Worm (Caenorhabditis elegans) whole organism, L1 larva: ENCODE data around the gene cyp-33C12.

Experiments
- C04F5.9 ChIP-seq: sonication (generic microtip); optimal IDR thresholded peaks from 2 replicates; lab custom pipeline; 2016; ENCODE audit warnings: missing genetic modification characterization, missing compliant biosample characterization
- C16A3.4 ChIP-seq: fragments of 150-350 bp; optimal IDR thresholded peaks from 2 replicates; lab custom pipeline; 2014; ENCODE audit warnings: missing biosample characterization, missing genetic modification characterization
- C34B4.2 ChIP-seq: sonication (generic microtip); optimal IDR thresholded peaks from 2 replicates; lab custom pipeline; 2017; ENCODE audit warnings: mild to moderate bottlenecking, missing genetic modification characterization, missing compliant biosample characterization
- alr-1 ChIP-seq: fragments of 200-800 bp; sonication (Bioruptor generic); optimal IDR thresholded peaks from 2 replicates; lab custom pipeline; 2018; ENCODE audit warnings: borderline replicate concordance, mild to moderate bottlenecking, missing genetic modification characterization, missing compliant biosample characterization
- ama-1 ChIP-seq: fragments of 150-350 bp; optimal IDR thresholded peaks from 2 replicates; lab custom pipeline; 2014
- blmp-1 ChIP-seq: fragments of 150-350 bp; optimal IDR thresholded peaks from 2 replicates; lab custom pipeline; 2014; ENCODE audit warnings: missing biosample characterization, missing genetic modification characterization
- ceh-88 ChIP-seq: fragments of 200-800 bp; sonication (Bioruptor generic); IDR thresholded peaks from 2 replicates; pipeline ENCODE4 v1.3.6; 2022; ENCODE audit warnings: missing genetic modification characterization, missing compliant biosample characterization
- dpl-1 ChIP-seq, 3 experiments: fragments of 150-350 bp in 2 of 3; sonication (generic microtip) in 1 of 3; optimal IDR thresholded peaks; 2 replicates each; lab custom pipeline; 2014 to 2017; ENCODE audit warnings: missing biosample characterization in 3 of 3, missing genetic modification characterization in 3 of 3, missing genetic modification reagents in 3 of 3
- dsc-1 ChIP-seq: sonication (generic microtip); optimal IDR thresholded peaks from 2 replicates; lab custom pipeline; 2016; ENCODE audit warnings: mild to moderate bottlenecking, missing genetic modification characterization, missing compliant biosample characterization
- efl-1 ChIP-seq, 4 experiments: fragments of 150-350 bp; optimal IDR thresholded peaks in 3 of 4; peaks in 1 of 4; 1 replicate in 1 of 4; 2 replicates in 3 of 4; lab custom pipeline; 2014; ENCODE audit warnings: missing biosample characterization in 2 of 4, missing genetic modification characterization in 2 of 4, missing genetic modification reagents in 2 of 4
- efl-3 ChIP-seq: fragments of 200-800 bp; sonication (Bioruptor generic); optimal IDR thresholded peaks from 2 replicates; lab custom pipeline; 2018; ENCODE audit warnings: mild to moderate bottlenecking, missing genetic modification characterization, missing compliant biosample characterization
- elt-3 ChIP-seq, 6 experiments: fragments of 150-350 bp in 1 of 6; sonication (generic microtip); optimal IDR thresholded peaks; 2 replicates each; lab custom pipeline; 2017 to 2018; ENCODE audit warnings: missing biosample characterization in 6 of 6, missing genetic modification characterization in 6 of 6, inconsistent platforms in 1 of 6
- ets-5 ChIP-seq: fragments of 200-800 bp; sonication (Bioruptor generic); IDR thresholded peaks from 2 replicates; pipeline ENCODE4 v1.3.6; 2022; ENCODE audit warnings: missing genetic modification characterization, missing compliant biosample characterization
- fkh-10 ChIP-seq: sonication (generic microtip); optimal IDR thresholded peaks from 2 replicates; lab custom pipeline; 2017; ENCODE audit warnings: missing biosample characterization, missing genetic modification reagents, missing genetic modification characterization
- hlh-17 ChIP-seq: fragments of 200-800 bp; sonication (Bioruptor generic); optimal IDR thresholded peaks from 2 replicates; lab custom pipeline; 2018; ENCODE audit warnings: missing genetic modification characterization, mild to moderate bottlenecking, missing compliant biosample characterization, moderate library complexity, borderline replicate concordance
- lin-13 ChIP-seq: fragments of 150-350 bp; optimal IDR thresholded peaks from 2 replicates; lab custom pipeline; 2014; ENCODE audit warnings: missing biosample characterization, missing genetic modification reagents, missing genetic modification characterization
- lin-35 ChIP-seq, 2 experiments: fragments of 150-350 bp; optimal IDR thresholded peaks; 2 replicates each; lab custom pipeline; 2014; ENCODE audit warnings: missing biosample characterization in 2 of 2, missing genetic modification characterization in 2 of 2, missing genetic modification reagents in 2 of 2
- lin-39 ChIP-seq: fragments of 150-350 bp; optimal IDR thresholded peaks from 2 replicates; lab custom pipeline; 2014; ENCODE audit warnings: missing biosample characterization, missing genetic modification reagents, missing genetic modification characterization
- lir-3 ChIP-seq: sonication (generic microtip); optimal IDR thresholded peaks from 2 replicates; lab custom pipeline; 2016; ENCODE audit warnings: mild to moderate bottlenecking, missing genetic modification characterization, moderate library complexity, missing compliant biosample characterization; ENCODE audit not compliant: poor library complexity
- lsy-2 ChIP-seq, 2 experiments: fragments of 150-350 bp; optimal IDR thresholded peaks; 2 replicates each; lab custom pipeline; 2014; ENCODE audit warnings: missing biosample characterization in 2 of 2, missing genetic modification characterization in 2 of 2
- mdl-1 ChIP-seq, 2 experiments: fragments of 150-350 bp; optimal IDR thresholded peaks; 2 replicates each; lab custom pipeline; 2014 to 2017; ENCODE audit warnings: missing biosample characterization in 2 of 2, missing genetic modification characterization in 2 of 2, inconsistent platforms in 1 of 2
- nhr-11 ChIP-seq: fragments of 150-350 bp; optimal IDR thresholded peaks from 2 replicates; lab custom pipeline; 2014; ENCODE audit warnings: missing biosample characterization, missing genetic modification characterization
- nhr-47 ChIP-seq: sonication (generic microtip); optimal IDR thresholded peaks from 2 replicates; lab custom pipeline; 2016; ENCODE audit warnings: mild to moderate bottlenecking, missing genetic modification characterization, moderate library complexity, missing compliant biosample characterization
- pag-3 ChIP-seq: sonication (generic microtip); optimal IDR thresholded peaks from 2 replicates; lab custom pipeline; 2017; ENCODE audit warnings: missing genetic modification characterization, mild to moderate bottlenecking, missing compliant biosample characterization, antibody characterized with exemption, borderline replicate concordance; ENCODE audit not compliant: insufficient read depth
- skn-1 ChIP-seq: fragments of 150-350 bp; optimal IDR thresholded peaks from 2 replicates; lab custom pipeline; 2014; ENCODE audit warnings: missing biosample characterization, missing genetic modification characterization
- snu-23 ChIP-seq: sonication (generic microtip); optimal IDR thresholded peaks from 2 replicates; lab custom pipeline; 2016; ENCODE audit warnings: missing genetic modification characterization, missing compliant biosample characterization
- sox-4 ChIP-seq: sonication (generic microtip); optimal IDR thresholded peaks from 2 replicates; lab custom pipeline; 2016; ENCODE audit warnings: missing genetic modification characterization, missing compliant biosample characterization
- sup-37 ChIP-seq: fragments of 200-800 bp; sonication (Bioruptor generic); optimal IDR thresholded peaks from 2 replicates; lab custom pipeline; 2018; ENCODE audit warnings: mild to moderate bottlenecking, missing genetic modification characterization, missing compliant biosample characterization
- swsn-7 ChIP-seq: sonication (generic microtip); optimal IDR thresholded peaks from 2 replicates; lab custom pipeline; 2016; ENCODE audit warnings: missing genetic modification characterization, missing compliant biosample characterization
- unc-30 ChIP-seq: sonication (generic microtip); optimal IDR thresholded peaks from 2 replicates; lab custom pipeline; 2017; ENCODE audit warnings: missing biosample characterization, missing genetic modification characterization
- unc-62 ChIP-seq: fragments of 150-350 bp; optimal IDR thresholded peaks from 2 replicates; lab custom pipeline; 2014; ENCODE audit warnings: missing biosample characterization, missing genetic modification reagents, missing genetic modification characterization
- unc-98 ChIP-seq: fragments of 200-800 bp; sonication (Bioruptor generic); IDR thresholded peaks from 2 replicates; pipeline ENCODE4 v1.3.6; 2022; ENCODE audit warnings: missing genetic modification characterization, missing compliant biosample characterization
- vab-15 ChIP-seq: sonication (generic microtip); optimal IDR thresholded peaks from 2 replicates; lab custom pipeline; 2017; ENCODE audit warnings: missing genotype, mild to moderate bottlenecking, missing genetic modification characterization, missing compliant biosample characterization
- xbp-1 ChIP-seq: sonication (generic microtip); optimal IDR thresholded peaks from 2 replicates; lab custom pipeline; 2016; ENCODE audit warnings: missing genetic modification characterization, missing compliant biosample characterization
- ztf-4 ChIP-seq: fragments of 150-350 bp; optimal IDR thresholded peaks from 2 replicates; lab custom pipeline; 2014; ENCODE audit warnings: missing biosample characterization, missing genetic modification characterization

The cyp-33C12 gene

DNA sequence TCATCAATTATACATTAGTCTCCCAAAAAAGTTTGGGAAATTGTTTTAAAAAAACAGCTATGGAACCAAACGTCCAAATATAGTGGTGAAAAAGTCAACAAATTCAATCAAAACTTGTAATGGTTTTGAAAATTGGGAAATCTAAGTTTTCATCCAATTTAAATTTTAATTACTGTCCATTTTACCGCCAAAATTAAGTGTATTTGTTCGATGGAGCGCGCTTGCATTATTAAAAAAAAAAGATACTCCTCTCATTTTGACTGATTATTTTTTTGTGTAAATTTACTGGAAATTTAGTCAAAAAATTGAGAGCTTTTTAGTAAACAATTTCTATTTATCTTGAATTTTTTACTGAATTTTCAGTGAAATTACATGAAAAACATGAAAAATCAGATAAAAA, 29.7 kb downstream of the cyp-33C12 start:
- TF ChIP-seq efl-1 (optimal IDR thresholded peaks at IDR 0.05; lab: Kevin White, UChicago), result no peak
- peak; percentile 19 to 92 for TF ChIP-seq efl-1 (GFP tag; optimal IDR thresholded peaks at IDR 0.05 in 1 of 2; lab: Kevin White, UChicago)
- TF ChIP-seq ets-5 (GFP tag; lab: Robert Waterston, UW), result no peak
- no peak for TF ChIP-seq nhr-11 (tag; lab: Kevin White, UChicago)
- no peak for TF ChIP-seq alr-1 (tag; lab: Kevin White, UChicago)
- TF ChIP-seq, all 84 proteins: peak for 1

DNA sequence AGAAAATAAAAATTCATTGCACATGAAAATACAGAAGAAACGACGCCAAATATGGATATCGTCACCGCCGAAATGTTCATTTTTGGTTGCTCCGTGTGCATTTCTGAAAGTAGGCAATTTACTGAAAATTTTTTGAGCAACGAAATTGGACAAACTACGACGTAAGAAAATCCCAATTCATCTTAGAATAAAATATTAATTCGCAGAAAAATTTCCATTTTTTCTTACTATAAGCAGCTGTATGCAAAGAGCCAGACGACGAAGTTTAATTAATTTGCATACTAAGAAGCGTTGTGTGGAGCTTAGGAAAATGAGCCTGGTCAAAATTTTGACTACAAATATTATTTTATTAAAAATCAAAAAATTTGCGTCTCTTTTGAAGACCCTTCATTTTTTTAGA, 37.5 kb downstream of the cyp-33C12 start, which contains the start of gene srbc-19:
Gene srbc-19 (minus strand): TSS at position 101 of the 400 bp plus-strand sequence.
- TF ChIP-seq xbp-1 (tag; lab: Kevin White, UChicago) (no peak), swsn-7 (tag; lab: Kevin White, UChicago) (no peak)

ce11 chrV:2163735-2164134, 40.5 kb downstream of the cyp-33C12 start, which contains the start of gene str-255:
Gene str-255, minus strand, starts transcription at chrV:2163835.
- no peak for TF ChIP-seq snu-23 (GFP tag; lab: Kevin White, UChicago)
- TF ChIP-seq vab-15 (tag; lab: Kevin White, UChicago), result no peak
- TF ChIP-seq lin-39, result no peak
- TF ChIP-seq unc-98 (GFP tag; lab: Robert Waterston, UW), result no peak
- TF ChIP-seq lsy-2 (tag; optimal IDR thresholded peaks at IDR 0.05; lab: Kevin White, UChicago), result no peak
- no peak for TF ChIP-seq C16A3.4
- no peak for TF ChIP-seq elt-3 (tag; optimal IDR thresholded peaks at IDR 0.05; lab: Kevin White, UChicago)
- no peak for TF ChIP-seq xbp-1 (tag; lab: Kevin White, UChicago)
- TF ChIP-seq swsn-7 (tag; lab: Kevin White, UChicago), result no peak
- no peak for TF ChIP-seq lin-35 (GFP tag; optimal IDR thresholded peaks at IDR 0.05; lab: Kevin White, UChicago)
- no peak for TF ChIP-seq sup-37 (GFP tag; lab: Kevin White, UChicago)
- TF ChIP-seq unc-62, result no peak
- TF ChIP-seq nhr-47, result no peak

DNA sequence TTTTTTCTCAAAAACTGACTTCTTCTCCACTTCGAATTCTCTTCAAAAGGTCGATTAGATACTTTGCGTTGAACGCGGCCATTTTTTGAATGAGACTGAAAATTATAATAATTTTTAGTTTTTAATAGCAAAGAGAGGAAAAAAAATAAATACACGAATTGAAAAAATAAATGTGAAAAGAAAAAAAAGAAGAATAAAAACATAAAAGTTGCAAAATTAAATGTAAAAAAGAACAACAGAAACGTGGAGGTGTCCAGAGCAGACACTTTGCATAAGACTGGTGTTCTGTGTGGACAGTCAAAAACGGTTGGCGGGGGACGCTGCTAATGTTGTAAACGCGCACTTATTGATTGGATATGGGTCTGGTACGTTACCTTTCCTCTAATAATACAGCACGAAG, 44.9 kb downstream of the cyp-33C12 start, which contains the start of gene C45H4.14:
Gene C45H4.14 (minus strand): TSS at position 101 of the 400 bp plus-strand sequence.
- TF ChIP-seq elt-3 (tag; optimal IDR thresholded peaks at IDR 0.05; lab: Kevin White, UChicago) (no peak), hlh-17 (no peak), mdl-1 (tag; optimal IDR thresholded peaks at IDR 0.05; lab: Kevin White, UChicago) (no peak)
- TF ChIP-seq, all 84 proteins: peak for 0

ce11 chrV:2156830-2157229, 47.4 kb downstream of the cyp-33C12 start, which contains the start of gene srbc-22:
Gene srbc-22, plus strand, starts transcription at chrV:2157130.
- TF ChIP-seq efl-1 (optimal IDR thresholded peaks at IDR 0.05; lab: Kevin White, UChicago) (no peak), efl-1 (GFP tag; optimal IDR thresholded peaks at IDR 0.05 in 1 of 2; lab: Kevin White, UChicago) (no peak), lin-13 (no peak)

- TF ChIP-seq pag-3 (tag; lab: Kevin White, UChicago), result no peak
- no peak for TF ChIP-seq efl-1 (optimal IDR thresholded peaks at IDR 0.05; lab: Kevin White, UChicago)
- TF ChIP-seq efl-1 (GFP tag; optimal IDR thresholded peaks at IDR 0.05 in 1 of 2; lab: Kevin White, UChicago), result peak in 1 of 2 experiments; percentile 12
Measured at ce11 chrV:2155232-2155631, 49.0 kb downstream of the cyp-33C12 start, which contains the start of gene srbc-21. Gene srbc-21, plus strand, starts transcription at chrV:2155532.

DNA sequence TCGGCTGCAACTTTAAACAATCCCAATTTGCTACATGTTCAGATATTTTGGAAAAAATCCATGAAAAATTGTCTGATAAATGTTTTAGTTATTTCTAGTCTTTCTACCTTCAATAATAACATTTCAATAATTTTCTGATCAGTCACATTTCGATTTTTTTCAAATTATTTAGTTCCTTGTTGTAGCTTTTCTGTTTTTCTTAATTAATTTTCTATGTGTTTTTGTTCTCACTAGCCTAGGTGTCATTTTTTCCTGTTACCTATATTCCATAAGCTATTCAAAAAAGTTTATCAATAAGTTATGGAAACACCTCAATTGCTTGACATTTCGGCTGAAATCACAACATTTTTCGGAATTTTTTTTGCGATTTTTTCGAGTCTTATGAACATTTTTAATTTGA, 50.9 kb downstream of the cyp-33C12 start, which contains the start of gene srbc-23:
Gene srbc-23 (plus strand): TSS at position 301 of the 400 bp plus-strand sequence.
- TF ChIP-seq lsy-2 (tag; optimal IDR thresholded peaks at IDR 0.05; lab: Kevin White, UChicago) (no peak), ceh-88 (GFP tag; lab: Robert Waterston, UW) (no peak), blmp-1 (tag; lab: Kevin White, UChicago) (no peak), efl-3 (GFP tag; lab: Kevin White, UChicago) (no peak), skn-1 (tag; lab: Kevin White, UChicago) (no peak), dpl-1 (GFP tag; optimal IDR thresholded peaks at IDR 0.05; lab: Kevin White, UChicago) (no peak), ztf-4 (tag; lab: Kevin White, UChicago) (no peak), lir-3 (tag; lab: Kevin White, UChicago) (no peak), unc-30 (tag; lab: Kevin White, UChicago) (no peak), ama-1 (lab: Kevin White, UChicago) (no peak), dsc-1 (no peak), sox-4 (tag; lab: Kevin White, UChicago) (no peak), C04F5.9 (no peak), C16A3.4 (no peak), fkh-10 (GFP tag; lab: Kevin White, UChicago) (no peak), C34B4.2 (tag; lab: Kevin White, UChicago) (no peak), lin-35 (GFP tag; optimal IDR thresholded peaks at IDR 0.05; lab: Kevin White, UChicago) (no peak)
- TF ChIP-seq, all 84 proteins: peak for 0
